Fruit fly (Drosophila melanogaster): ENCODE data around the gene Fer2LCH.

Fer2LCH gene

DNA sequence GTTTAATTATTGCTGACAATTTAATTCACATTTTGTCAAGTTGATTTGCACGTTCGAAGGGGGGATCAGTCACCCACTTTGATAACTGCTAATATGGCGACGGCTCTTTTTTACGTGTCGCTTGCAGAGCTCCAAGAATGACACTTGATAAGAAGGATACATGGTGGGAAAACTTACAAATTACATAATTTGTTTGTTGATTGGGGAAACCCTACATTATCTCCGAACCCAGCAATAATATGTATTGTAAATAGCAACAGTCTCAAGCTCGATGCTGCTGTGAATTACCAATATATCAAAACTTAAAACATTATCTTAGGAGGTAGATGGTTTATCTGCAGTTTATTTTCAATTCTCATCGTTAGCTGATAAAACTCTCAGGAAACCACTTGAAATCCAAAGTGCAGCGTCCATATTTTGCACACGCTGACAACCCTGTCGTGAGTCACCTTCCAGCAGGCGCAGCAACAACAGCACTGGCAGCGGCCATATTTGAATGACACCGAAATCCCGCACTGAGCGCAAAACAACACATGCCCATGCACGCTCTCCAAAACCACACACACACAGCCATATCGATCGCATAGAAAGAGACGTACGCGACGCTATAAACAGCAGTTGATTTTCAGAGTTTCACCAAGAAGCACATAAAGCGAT, 739 bp downstream of the Fer2LCH start:
- TF ChIP-seq CG17801 (GFP tag; optimal IDR thresholded peaks at IDR 0.05; ENCODE audit: partially characterized antibody), result peak; percentile 25

DNA sequence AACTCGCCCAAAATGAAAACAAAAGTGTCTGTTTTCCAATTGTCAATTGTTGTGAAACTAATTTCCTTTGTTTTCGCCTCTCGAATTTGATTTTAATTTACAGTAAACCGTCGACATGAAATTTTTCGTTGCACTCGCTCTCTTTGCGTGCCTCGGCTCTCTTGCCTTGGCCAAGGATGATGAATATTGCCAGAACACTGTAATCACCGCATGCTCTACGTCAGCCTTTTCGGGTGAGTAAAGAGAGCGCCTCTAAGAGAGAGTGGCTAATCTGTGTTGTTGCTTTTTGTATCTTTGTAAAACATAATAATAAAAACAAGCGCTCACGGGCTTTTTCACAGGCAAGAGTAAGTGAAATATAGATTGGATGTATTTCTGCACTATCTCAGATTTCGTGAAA, 1.5 kb downstream of the Fer2LCH start:
- TF ChIP-seq CG17801 (GFP tag; optimal IDR thresholded peaks at IDR 0.05; ENCODE audit: partially characterized antibody), result no peak

- no peak for TF ChIP-seq CG17801 (GFP tag; optimal IDR thresholded peaks at IDR 0.05; ENCODE audit: partially characterized antibody)
Observed at dm6 chr3R:30390304-30390703, 2.7 kb downstream of the Fer2LCH start.

dm6 chr3R:30391098-30391497, 3.5 kb downstream of the Fer2LCH start:
- no peak for TF ChIP-seq CG17801 (GFP tag; optimal IDR thresholded peaks at IDR 0.05; ENCODE audit: partially characterized antibody)

dm6 chr3R:30391950-30392349, 4.3 kb downstream of the Fer2LCH start:
- TF ChIP-seq CG17801 (GFP tag; optimal IDR thresholded peaks at IDR 0.05; ENCODE audit: partially characterized antibody), result no peak

DNA sequence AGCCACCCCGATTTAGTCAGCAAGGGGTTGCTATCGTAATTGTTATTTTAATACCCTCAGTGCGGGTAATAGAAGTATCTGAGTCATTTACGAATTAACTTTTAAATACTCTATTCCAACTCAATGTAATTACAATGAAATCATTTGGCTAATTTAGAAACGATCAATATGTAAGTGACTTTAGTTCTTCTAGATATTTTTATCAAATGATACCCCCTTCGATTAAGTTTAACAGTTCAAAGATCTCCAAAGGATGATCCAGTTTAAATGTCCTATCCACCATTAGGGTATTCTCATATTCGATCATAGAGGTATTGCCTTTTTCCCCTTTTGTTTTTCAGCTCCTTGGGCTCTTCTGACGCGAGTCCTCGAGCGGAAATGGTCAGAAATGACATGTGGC, 6.3 kb downstream of the Fer2LCH start:
- no peak for TF ChIP-seq CG17801 (GFP tag; optimal IDR thresholded peaks at IDR 0.05; ENCODE audit: partially characterized antibody)

DNA sequence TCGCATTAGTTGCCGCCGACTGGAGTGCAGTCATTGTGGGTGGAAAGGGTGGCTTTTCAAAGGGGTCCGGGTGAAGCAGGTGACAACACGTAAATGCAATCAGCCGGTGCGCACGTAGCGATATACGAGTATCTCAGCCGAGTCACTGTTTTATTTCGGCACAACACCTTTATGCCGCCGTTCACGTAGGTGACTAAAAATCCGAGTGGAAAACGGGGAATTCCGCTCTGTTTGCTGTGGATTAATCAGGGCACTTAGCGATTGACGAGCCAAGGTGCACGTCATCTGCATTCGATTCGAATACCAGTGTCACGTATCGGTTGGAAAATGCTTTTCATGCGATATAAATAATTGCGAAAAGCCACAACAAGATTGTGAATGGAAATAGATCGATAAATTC, 18.9 kb downstream of the Fer2LCH start:
- TF ChIP-seq CG17801 (GFP tag; optimal IDR thresholded peaks at IDR 0.05; ENCODE audit: partially characterized antibody), result no peak

DNA sequence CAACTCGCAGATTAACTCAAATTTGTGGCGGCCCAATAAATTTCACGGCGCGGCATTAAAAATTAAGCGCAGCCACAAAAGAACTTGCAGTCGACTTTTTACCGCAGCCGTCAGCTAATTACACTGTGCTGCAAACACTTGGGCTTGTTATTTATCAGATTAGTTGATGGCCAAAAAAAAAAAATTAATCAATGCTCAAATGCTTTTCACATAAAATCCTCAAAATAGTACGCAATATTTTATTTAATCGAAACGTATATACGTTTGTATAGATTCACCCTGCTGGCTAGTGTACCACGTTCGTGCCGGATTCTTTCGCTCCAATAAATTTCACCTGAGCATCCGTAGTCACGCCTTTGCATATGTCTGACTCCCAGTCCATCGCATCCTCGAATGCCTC, 26.2 kb downstream of the Fer2LCH start:
- no peak for TF ChIP-seq CG17801 (GFP tag; optimal IDR thresholded peaks at IDR 0.05; ENCODE audit: partially characterized antibody)

DNA sequence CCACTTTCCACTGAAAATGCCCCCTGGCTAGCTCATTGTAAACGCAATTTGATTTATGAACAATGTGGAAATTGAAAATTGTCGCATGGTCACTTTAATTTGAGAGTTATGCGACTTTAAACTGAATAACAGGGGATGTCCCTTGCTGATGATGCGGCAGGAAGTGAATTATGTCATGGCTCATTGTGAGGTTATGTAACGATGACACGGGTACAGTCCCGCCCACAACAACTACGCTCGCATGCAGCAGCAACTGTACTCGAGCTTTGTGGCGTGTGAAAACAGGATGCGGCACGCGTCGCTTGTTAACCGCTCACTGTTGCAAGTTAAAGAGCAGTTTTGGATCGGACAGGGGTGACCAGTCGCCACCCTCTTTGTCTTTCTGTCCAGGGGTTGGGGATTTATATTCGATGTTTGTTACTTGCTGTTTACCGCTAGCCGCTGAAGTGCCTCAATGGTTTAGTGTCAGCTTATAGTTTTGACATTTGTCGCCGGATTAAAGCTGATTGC, 29.2 kb downstream of the Fer2LCH start:
- TF ChIP-seq CG17801 (GFP tag; optimal IDR thresholded peaks at IDR 0.05; ENCODE audit: partially characterized antibody), result no peak

- TF ChIP-seq CG17801 (GFP tag; optimal IDR thresholded peaks at IDR 0.05; ENCODE audit: partially characterized antibody), result no peak
Observed at dm6 chr3R:30419216-30419615, 31.6 kb downstream of the Fer2LCH start.

DNA sequence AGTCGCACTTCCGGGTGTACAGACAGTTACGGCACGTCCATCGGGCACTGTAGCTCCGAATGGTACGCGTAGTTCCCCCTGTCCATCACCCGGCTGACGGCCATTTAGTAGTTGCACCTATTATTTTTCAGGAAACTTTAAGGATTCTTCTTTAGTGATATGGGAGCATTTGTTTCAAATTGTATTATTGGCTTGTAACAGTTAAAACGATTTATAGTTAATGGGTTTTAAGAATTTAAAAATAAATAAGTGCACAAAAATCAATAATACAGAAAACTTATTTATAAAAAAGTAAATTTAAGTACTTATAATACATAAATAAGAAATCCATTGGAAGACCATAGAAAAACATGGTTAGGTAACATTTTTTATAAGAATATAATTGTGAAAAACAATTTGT, 35.3 kb downstream of the Fer2LCH start, which contains the start of the genes CG2217 and CG42740:
CG2217 (minus strand) TSS at position 101 of the 400 bp plus-strand sequence.
CG42740 (minus strand) TSS at position 101 of the 400 bp plus-strand sequence.
- TF ChIP-seq CG17801 (GFP tag; optimal IDR thresholded peaks at IDR 0.05; ENCODE audit: partially characterized antibody), result no peak

dm6 chr3R:30423695-30424094, 36.1 kb downstream of the Fer2LCH start, which contains the start of the genes CG15535 and mRpS18C:
Gene CG15535 (minus strand): TSS chr3R:30423929.
Gene mRpS18C (plus strand): TSS chr3R:30423974.
- TF ChIP-seq CG17801 (GFP tag; optimal IDR thresholded peaks at IDR 0.05; ENCODE audit: partially characterized antibody), result peak; percentile 56

DNA sequence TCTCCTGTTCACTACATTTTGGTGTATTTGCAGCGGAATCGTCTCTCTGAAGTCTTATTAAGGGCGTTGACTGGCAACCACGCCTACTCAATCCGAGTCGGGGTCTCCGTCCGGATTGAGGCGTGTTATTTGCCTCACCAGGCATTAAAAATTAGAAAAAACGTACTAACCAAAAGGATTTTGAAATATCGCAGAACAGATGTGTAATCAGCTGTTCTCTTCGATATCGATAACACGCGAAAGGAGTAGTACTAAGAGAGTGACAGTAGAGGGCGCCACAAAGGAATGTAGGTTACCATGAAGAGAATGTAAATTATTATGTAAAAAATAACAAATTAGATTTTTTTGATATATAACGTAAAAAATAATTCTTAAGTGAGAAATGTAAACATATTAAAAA, 37.4 kb downstream of the Fer2LCH start, which contains the start of gene CG15536:
CG15536 (minus strand) TSS at position 170 of the 400 bp plus-strand sequence.
- no peak for TF ChIP-seq CG17801 (GFP tag; optimal IDR thresholded peaks at IDR 0.05; ENCODE audit: partially characterized antibody)

DNA sequence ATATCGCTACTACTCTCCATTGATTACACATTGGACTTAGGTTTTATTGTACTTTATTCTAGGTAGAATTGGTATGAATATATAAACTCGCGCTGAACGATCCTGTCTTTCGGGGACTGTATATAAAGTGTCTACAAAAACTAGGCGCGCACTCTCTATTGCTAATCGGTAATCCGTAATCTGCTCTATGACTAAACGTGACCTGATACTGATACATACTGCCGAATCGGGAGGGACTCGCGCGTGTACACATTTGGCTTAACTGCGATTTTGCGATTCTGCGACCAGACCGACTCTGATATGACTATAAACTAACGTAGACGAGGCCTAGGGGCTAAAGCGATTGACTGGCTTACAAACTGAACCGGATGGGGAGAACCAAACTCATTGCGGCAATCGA, 38.0 kb downstream of the Fer2LCH start:
- no peak for TF ChIP-seq CG17801 (GFP tag; optimal IDR thresholded peaks at IDR 0.05; ENCODE audit: partially characterized antibody)

DNA sequence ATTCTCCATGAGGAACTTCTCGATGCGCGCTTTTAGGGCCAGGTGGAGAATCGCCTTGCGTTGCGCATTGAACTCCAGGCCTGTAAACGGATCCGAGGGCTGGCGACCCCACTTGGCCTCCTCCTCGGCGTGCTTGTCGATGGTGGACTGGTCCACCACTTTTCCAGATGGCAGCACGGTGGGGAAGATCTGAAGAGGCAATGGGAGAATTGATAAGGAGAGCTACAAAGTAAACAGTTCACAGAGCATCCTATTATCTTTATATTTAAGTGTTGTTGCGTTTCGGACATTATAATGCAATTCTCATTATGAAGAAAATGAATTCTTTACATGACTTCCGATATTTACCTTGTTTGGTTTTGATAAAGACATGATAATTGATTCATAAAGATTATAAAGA, 39.0 kb downstream of the Fer2LCH start:
- no peak for TF ChIP-seq CG17801 (GFP tag; optimal IDR thresholded peaks at IDR 0.05; ENCODE audit: partially characterized antibody)

DNA sequence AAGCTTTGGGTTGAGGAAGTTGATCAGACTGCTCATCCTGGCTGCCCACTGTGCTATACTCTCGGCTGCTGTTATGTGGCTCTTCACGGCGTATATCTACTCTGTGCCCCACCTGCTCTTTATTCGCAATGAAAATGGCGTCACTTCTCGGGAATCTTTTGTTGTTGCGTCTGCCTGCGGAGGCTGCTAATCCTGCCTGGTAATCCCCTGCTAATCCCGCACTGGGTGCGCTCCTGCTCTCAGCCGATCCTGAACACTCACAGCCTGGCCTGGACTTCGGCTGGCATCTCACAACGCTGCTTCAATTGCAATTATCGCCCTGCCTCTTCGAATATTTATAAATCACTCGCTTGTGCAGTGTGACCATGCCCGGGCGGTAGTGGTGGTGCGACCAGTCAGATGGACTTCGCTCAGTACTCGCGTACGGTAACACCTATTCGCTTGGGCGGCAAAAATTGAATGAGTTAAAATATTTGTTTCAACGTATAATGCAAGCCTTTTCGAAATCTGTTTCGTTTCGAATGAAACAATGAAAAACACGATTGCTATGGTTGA, 40.3 kb downstream of the Fer2LCH start, which contains the start of gene CG2218:
CG2218 (minus strand) TSS at position 472 of the 555 bp plus-strand sequence.
- peak; percentile 32 for TF ChIP-seq CG17801 (GFP tag; optimal IDR thresholded peaks at IDR 0.05; ENCODE audit: partially characterized antibody)
